Worm (Caenorhabditis elegans) whole organism, young adult: ENCODE data around the gene lin-33.

ENCODE experiments used
- B0035.1 ChIP-seq: sonication (generic microtip); optimal IDR thresholded peaks from 2 replicates; lab custom pipeline; 2016; ENCODE audit warnings: missing genetic modification characterization, mild to moderate bottlenecking, missing compliant biosample characterization, missing genotype, missing genetic modification reagents
- B0261.1 ChIP-seq: sonication (generic microtip); optimal IDR thresholded peaks from 2 replicates; lab custom pipeline; 2016; ENCODE audit warnings: mild to moderate bottlenecking, missing genetic modification characterization, moderate library complexity, missing compliant biosample characterization
- B0336.3 ChIP-seq: fragments of 200-800 bp; sonication (Bioruptor generic); IDR thresholded peaks from 2 replicates; pipeline ENCODE4 v1.3.6; 2022; ENCODE audit warnings: missing genetic modification characterization, missing compliant biosample characterization
- C17E4.6 ChIP-seq: fragments of 200-800 bp; sonication (Bioruptor generic); IDR thresholded peaks from 2 replicates; pipeline ENCODE4 v1.3.6; 2022; ENCODE audit warnings: missing genetic modification reagents, missing genetic modification characterization, missing compliant biosample characterization
- F33H1.4 ChIP-seq: fragments of 200-800 bp; sonication (Bioruptor generic); IDR thresholded peaks from 2 replicates; pipeline ENCODE4 v1.3.6; 2022; ENCODE audit warnings: missing genetic modification reagents, missing genetic modification characterization, missing compliant biosample characterization
- F39B2.1 ChIP-seq: fragments of 200-800 bp; sonication (Bioruptor generic); IDR thresholded peaks from 2 replicates; pipeline ENCODE4 v1.3.6; 2022; ENCODE audit warnings: missing genetic modification reagents, missing genetic modification characterization, missing compliant biosample characterization
- K11D2.4 ChIP-seq: fragments of 200-800 bp; sonication (Bioruptor generic); IDR thresholded peaks from 2 replicates; pipeline ENCODE4 v1.3.6; 2022; ENCODE audit warnings: missing genetic modification reagents, missing genetic modification characterization, missing compliant biosample characterization
- T26A5.8 ChIP-seq: sonication (generic microtip); optimal IDR thresholded peaks from 2 replicates; lab custom pipeline; 2016; ENCODE audit warnings: missing genetic modification characterization, missing compliant biosample characterization
- Y53G8AR.9 ChIP-seq: fragments of 200-800 bp; sonication (Bioruptor generic); conservative IDR thresholded peaks from 2 replicates; pipeline ENCODE4 v1.3.6; 2022; ENCODE audit warnings: missing genetic modification reagents, missing genetic modification characterization, missing compliant biosample characterization
- ama-1 ChIP-seq, 3 experiments: fragments of 150-350 bp in 1 of 3; sonication (generic microtip) in 2 of 3; optimal IDR thresholded peaks; 2 replicates each; lab custom pipeline; 2014 to 2018; ENCODE audit warnings: missing biosample characterization in 2 of 3, missing genetic modification characterization in 2 of 3, missing genetic modification reagents in 2 of 3
- attf-3 ChIP-seq: fragments of 200-800 bp; sonication (Bioruptor generic); conservative IDR thresholded peaks from 2 replicates; pipeline ENCODE4 v1.3.6; 2022; ENCODE audit warnings: missing genetic modification reagents, missing genetic modification characterization, missing compliant biosample characterization
- attf-5 ChIP-seq: fragments of 200-800 bp; sonication (Bioruptor generic); optimal IDR thresholded peaks from 2 replicates; lab custom pipeline; 2018; ENCODE audit warnings: mild to moderate bottlenecking, missing genetic modification characterization, missing compliant biosample characterization
- bed-2 ChIP-seq: fragments of 200-800 bp; sonication (Bioruptor generic); IDR thresholded peaks from 2 replicates; pipeline ENCODE4 v1.3.6; 2022; ENCODE audit warnings: missing genetic modification reagents, missing genetic modification characterization, missing compliant biosample characterization
- cebp-2 ChIP-seq: fragments of 200-800 bp; sonication (Bioruptor generic); IDR thresholded peaks from 2 replicates; pipeline ENCODE4 v1.3.6; 2022; ENCODE audit warnings: missing genetic modification characterization, missing compliant biosample characterization
- ceh-58 ChIP-seq: fragments of 200-800 bp; sonication (Bioruptor generic); IDR thresholded peaks from 2 replicates; pipeline ENCODE4 v1.3.6; 2022; ENCODE audit warnings: missing genetic modification characterization, missing compliant biosample characterization
- ceh-79 ChIP-seq: sonication (generic microtip); optimal IDR thresholded peaks from 2 replicates; lab custom pipeline; 2017; ENCODE audit warnings: mild to moderate bottlenecking, missing genetic modification characterization, missing compliant biosample characterization
- die-1 ChIP-seq: sonication (generic microtip); optimal IDR thresholded peaks from 2 replicates; lab custom pipeline; 2016; ENCODE audit warnings: missing genotype, mild to moderate bottlenecking, missing genetic modification characterization, missing compliant biosample characterization
- dpff-1 ChIP-seq: sonication (generic microtip); optimal IDR thresholded peaks from 2 replicates; lab custom pipeline; 2017; ENCODE audit warnings: mild to moderate bottlenecking, missing genetic modification characterization, missing compliant biosample characterization
- dpl-1 ChIP-seq: fragments of 150-350 bp; optimal IDR thresholded peaks from 2 replicates; lab custom pipeline; 2014; ENCODE audit warnings: missing biosample characterization, missing genetic modification reagents, missing genetic modification characterization
- ekl-4 ChIP-seq: fragments of 200-800 bp; sonication (Bioruptor generic); IDR thresholded peaks from 2 replicates; pipeline ENCODE4 v1.3.6; 2022; ENCODE audit warnings: missing genetic modification reagents, missing genetic modification characterization, missing compliant biosample characterization
- hlh-12 ChIP-seq: sonication (generic microtip); optimal IDR thresholded peaks from 2 replicates; lab custom pipeline; 2016; ENCODE audit warnings: missing genetic modification characterization, missing compliant biosample characterization
- hlh-26 ChIP-seq: fragments of 200-800 bp; sonication (Bioruptor generic); conservative IDR thresholded peaks from 2 replicates; pipeline ENCODE4 v1.3.6; 2022; ENCODE audit warnings: missing genetic modification reagents, missing genetic modification characterization, missing compliant biosample characterization
- lag-1 ChIP-seq: fragments of 200-800 bp; sonication (Bioruptor generic); IDR thresholded peaks from 2 replicates; pipeline ENCODE4 v1.3.6; 2022; ENCODE audit warnings: missing genetic modification reagents, missing genetic modification characterization, missing compliant biosample characterization
- madf-10 ChIP-seq: sonication (generic microtip); optimal IDR thresholded peaks from 2 replicates; lab custom pipeline; 2016; ENCODE audit warnings: mild to moderate bottlenecking, missing genetic modification characterization, missing compliant biosample characterization
- madf-3 ChIP-seq: fragments of 200-800 bp; sonication (Bioruptor generic); IDR thresholded peaks from 2 replicates; pipeline ENCODE4 v1.3.6; 2022; ENCODE audit warnings: missing genetic modification reagents, missing genetic modification characterization, missing compliant biosample characterization
- madf-6 ChIP-seq: fragments of 200-800 bp; sonication (Bioruptor generic); IDR thresholded peaks from 2 replicates; pipeline ENCODE4 v1.3.6; 2022; ENCODE audit warnings: missing genetic modification reagents, missing genetic modification characterization, missing compliant biosample characterization
- madf-8 ChIP-seq: fragments of 200-800 bp; sonication (Bioruptor generic); conservative IDR thresholded peaks from 2 replicates; pipeline ENCODE4 v1.3.6; 2022; ENCODE audit warnings: missing genetic modification reagents, missing genetic modification characterization, missing compliant biosample characterization
- mcd-1 ChIP-seq: fragments of 200-800 bp; sonication (Bioruptor generic); IDR thresholded peaks from 2 replicates; pipeline ENCODE4 v1.3.6; 2022; ENCODE audit warnings: missing genetic modification reagents, missing genetic modification characterization, missing compliant biosample characterization
- mel-28 ChIP-seq: sonication (generic microtip); optimal IDR thresholded peaks from 2 replicates; lab custom pipeline; 2016; ENCODE audit warnings: borderline replicate concordance, mild to moderate bottlenecking, missing genetic modification characterization, missing compliant biosample characterization
- mxl-1 ChIP-seq: sonication (generic microtip); optimal IDR thresholded peaks from 2 replicates; lab custom pipeline; 2016; ENCODE audit warnings: missing genetic modification characterization, missing compliant biosample characterization
- nfya-2 ChIP-seq: fragments of 200-800 bp; sonication (Bioruptor generic); IDR thresholded peaks from 2 replicates; pipeline ENCODE4 v1.3.6; 2022; ENCODE audit warnings: missing genetic modification reagents, missing genetic modification characterization, missing compliant biosample characterization
- nfyb-1 ChIP-seq: fragments of 200-800 bp; sonication (Bioruptor generic); IDR thresholded peaks from 2 replicates; pipeline ENCODE4 v1.3.6; 2022; ENCODE audit warnings: missing genetic modification reagents, missing genetic modification characterization, missing compliant biosample characterization
- nhr-179 ChIP-seq: sonication (generic microtip); optimal IDR thresholded peaks from 2 replicates; lab custom pipeline; 2016; ENCODE audit warnings: mild to moderate bottlenecking, missing genetic modification characterization, missing compliant biosample characterization
- nhr-27 ChIP-seq: fragments of 200-800 bp; sonication (Bioruptor generic); optimal IDR thresholded peaks from 2 replicates; lab custom pipeline; 2018; ENCODE audit warnings: mild to moderate bottlenecking, missing genetic modification characterization, moderate library complexity, missing compliant biosample characterization
- nhr-80 ChIP-seq: sonication (generic microtip); optimal IDR thresholded peaks from 2 replicates; lab custom pipeline; 2016; ENCODE audit warnings: missing genetic modification characterization, missing compliant biosample characterization
- pbrm-1 ChIP-seq: fragments of 200-800 bp; sonication (Bioruptor generic); IDR thresholded peaks from 2 replicates; pipeline ENCODE4 v1.3.6; 2022; ENCODE audit warnings: missing genetic modification reagents, missing genetic modification characterization, missing compliant biosample characterization
- pha-4 ChIP-seq: fragments of 150-350 bp; sonication (generic microtip); optimal IDR thresholded peaks from 2 replicates; lab custom pipeline; 2014; ENCODE audit warnings: missing biosample characterization, missing genetic modification reagents, missing genetic modification characterization
- rcor-1 ChIP-seq: fragments of 200-800 bp; sonication (Bioruptor generic); IDR thresholded peaks from 2 replicates; pipeline ENCODE4 v1.3.6; 2022; ENCODE audit warnings: missing genetic modification reagents, missing genetic modification characterization, missing compliant biosample characterization
- rec-8 ChIP-seq, 2 experiments: sonication (generic microtip); optimal IDR thresholded peaks; 2 replicates each; lab custom pipeline; 2016; ENCODE audit warnings: mild to moderate bottlenecking in 2 of 2, missing genetic modification characterization in 2 of 2, missing genetic modification reagents in 2 of 2, missing genotype in 2 of 2, missing biosample characterization in 1 of 2, missing compliant biosample characterization in 1 of 2, moderate library complexity in 1 of 2
- sdz-38 ChIP-seq: sonication (generic microtip); optimal IDR thresholded peaks from 2 replicates; lab custom pipeline; 2016; ENCODE audit warnings: missing genotype, missing genetic modification characterization, missing compliant biosample characterization
- sea-2 ChIP-seq: fragments of 200-800 bp; sonication (Bioruptor generic); IDR thresholded peaks from 2 replicates; pipeline ENCODE4 v1.3.6; 2022; ENCODE audit warnings: missing genetic modification characterization, missing compliant biosample characterization
- snpc-4 ChIP-seq, 5 experiments: fragments of 150-350 bp in 1 of 5; sonication (generic microtip) in 4 of 5; optimal IDR thresholded peaks; 2 replicates each; lab custom pipeline; 2014 to 2018; ENCODE audit warnings: missing genetic modification characterization in 5 of 5, missing biosample characterization in 3 of 5, antibody characterized with exemption in 2 of 5, mild to moderate bottlenecking in 2 of 5, missing compliant biosample characterization in 2 of 5, missing genotype in 2 of 5, moderate library complexity in 2 of 5, missing genetic modification reagents in 1 of 5
- somi-1 ChIP-seq: fragments of 200-800 bp; sonication (Bioruptor generic); optimal IDR thresholded peaks from 2 replicates; lab custom pipeline; 2018; ENCODE audit warnings: mild to moderate bottlenecking, missing genetic modification characterization, missing compliant biosample characterization
- sptf-2 ChIP-seq: fragments of 200-800 bp; sonication (Bioruptor generic); optimal IDR thresholded peaks from 2 replicates; lab custom pipeline; 2018; ENCODE audit warnings: mild to moderate bottlenecking, missing genetic modification characterization, missing compliant biosample characterization
- tbp1 ChIP-seq: fragments of 200-800 bp; sonication (Bioruptor generic); optimal IDR thresholded peaks from 2 replicates; lab custom pipeline; 2018; ENCODE audit warnings: mild to moderate bottlenecking, missing genetic modification characterization, missing compliant biosample characterization
- unc-62 ChIP-seq: fragments of 150-350 bp; optimal IDR thresholded peaks from 2 replicates; lab custom pipeline; 2014; ENCODE audit warnings: missing biosample characterization, missing genetic modification reagents, missing genetic modification characterization
- ztf-18 ChIP-seq: sonication (generic microtip); optimal IDR thresholded peaks from 2 replicates; lab custom pipeline; 2016; ENCODE audit warnings: missing genotype, mild to moderate bottlenecking, missing genetic modification characterization, missing compliant biosample characterization
- ztf-6 ChIP-seq: fragments of 200-800 bp; sonication (Bioruptor generic); IDR thresholded peaks from 2 replicates; pipeline ENCODE4 v1.3.6; 2022; ENCODE audit warnings: missing genetic modification reagents, missing genetic modification characterization, missing compliant biosample characterization

Gene lin-33

ce11 chrIV:5947555-5948151 is 17.2 kb downstream of the lin-33 start, which contains the start of gene rps-25 (continued):
- TF ChIP-seq sdz-38 (no peak), madf-6 (GFP tag; lab: Robert Waterston, UW) (no peak), nhr-179 (tag; lab: Kevin White, UChicago) (no peak), sea-2 (GFP tag; lab: Robert Waterston, UW) (no peak), B0336.3 (GFP tag; lab: Robert Waterston, UW) (no peak), attf-3 (peak; percentile 42; the same call in 1 of the 2 replicates), unc-62 (GFP tag; lab: Kevin White, UChicago) (no peak), nfyb-1 (no peak), tbp1 (peak; percentile 66), F39B2.1 (no peak), rec-8 (tag; optimal IDR thresholded peaks at IDR 0.05; lab: Kevin White, UChicago) (no peak), pha-4 (no peak), ztf-6 (GFP tag; lab: Robert Waterston, UW) (no peak), bed-2 (GFP tag; lab: Robert Waterston, UW) (no peak), die-1 (tag; lab: Kevin White, UChicago) (no peak), ekl-4 (GFP tag; lab: Robert Waterston, UW) (no peak), cebp-2 (GFP tag; lab: Robert Waterston, UW) (no peak), somi-1 (no peak), mel-28 (no peak), nhr-80 (tag; lab: Kevin White, UChicago) (peak; percentile 7), ceh-79 (tag; lab: Kevin White, UChicago) (no peak), dpff-1 (tag; lab: Kevin White, UChicago) (no peak), mxl-1 (tag; lab: Kevin White, UChicago) (no peak), B0035.1 (tag; lab: Kevin White, UChicago) (no peak), hlh-12 (tag; lab: Kevin White, UChicago) (no peak), snpc-4 (GFP tag; optimal IDR thresholded peaks at IDR 0.05; lab: Kevin White, UChicago) (peak; percentile 76), snpc-4 (tag; optimal IDR thresholded peaks at IDR 0.05; lab: Kevin White, UChicago) (peak in 3 of 4 experiments; percentile 79 to 94 (median 90)), lag-1 (GFP tag; lab: Robert Waterston, UW) (no peak), ceh-58 (GFP tag; lab: Robert Waterston, UW) (no peak), ama-1 (optimal IDR thresholded peaks at IDR 0.05; lab: Kevin White, UChicago) (no peak), ama-1 (GFP tag; optimal IDR thresholded peaks at IDR 0.05; lab: Kevin White, UChicago) (peak in 1 of 2 experiments; percentile 41), nhr-27 (no peak), B0261.1 (no peak), attf-5 (peak; percentile 29), pbrm-1 (GFP tag; lab: Robert Waterston, UW) (peak; percentile 50; the same call in 1 of the 2 replicates), hlh-26 (GFP tag; lab: Robert Waterston, UW) (no peak), sptf-2 (GFP tag; lab: Kevin White, UChicago) (no peak), F33H1.4 (GFP tag; lab: Robert Waterston, UW) (peak; percentile 92), rcor-1 (GFP tag; lab: Robert Waterston, UW) (peak; percentile 37; the same call in 1 of the 2 replicates), T26A5.8 (tag; lab: Kevin White, UChicago) (no peak), dpl-1 (no peak), madf-10 (tag; lab: Kevin White, UChicago) (no peak), Y53G8AR.9 (GFP tag; lab: Robert Waterston, UW) (no peak), madf-8 (GFP tag; lab: Robert Waterston, UW) (0 out of 2 replicates have a peak, but pooled peaks have one; percentile 29), ztf-18 (tag; lab: Kevin White, UChicago) (peak; percentile 1), K11D2.4 (GFP tag; lab: Robert Waterston, UW) (no peak), nfya-2 (GFP tag; lab: Robert Waterston, UW) (no peak), C17E4.6 (no peak), mcd-1 (GFP tag; lab: Robert Waterston, UW) (no peak), madf-3 (GFP tag; lab: Robert Waterston, UW) (0 out of 2 replicates have a peak, but pooled peaks have one; percentile 40)
